Worm (Caenorhabditis elegans) whole organism, late embryonic: Measurements from ENCODE around the gene mtr-4.

ENCODE experiments used
- ama-1 ChIP-seq: fragments of 150-350 bp; optimal IDR thresholded peaks from 2 replicates; lab custom pipeline; 2014
- dmd-4 ChIP-seq: sonication (generic microtip); optimal IDR thresholded peaks from 2 replicates; lab custom pipeline; 2016; ENCODE audit warnings: borderline replicate concordance, missing genetic modification characterization, missing compliant biosample characterization

- no peak for TF ChIP-seq ama-1 (lab: Kevin White, UChicago)
- TF ChIP-seq dmd-4 = no peak
These were observed 27.4 kb downstream of the mtr-4 start for ce11 chrIV:9852818-9853466.
